Worm (Caenorhabditis elegans): Measurements from ENCODE around the gene mec-12.

ce11 chrIII:3091572-3091971 lies 47.5 kb downstream of the mec-12 start, which contains the start of gene ccep-135:
- TF ChIP-seq ama-1 (optimal IDR thresholded peaks at IDR 0.05): no peak
- no peak for TF ChIP-seq ets-7 (tag; optimal IDR thresholded peaks at IDR 0.05)
- TF ChIP-seq flt-1 (GFP tag; IDR thresholded peaks at IDR 0.05): no peak
- no peak for TF ChIP-seq scrt-1 (GFP tag; IDR thresholded peaks at IDR 0.05)
- TF ChIP-seq ceh-13 (GFP tag; optimal IDR thresholded peaks at IDR 0.05): no peak
- TF ChIP-seq F13C5.2 (tag; optimal IDR thresholded peaks at IDR 0.05): no peak
- no peak for TF ChIP-seq hmbx-1 (tag; optimal IDR thresholded peaks at IDR 0.05)
- TF ChIP-seq hnd-1 (tag; optimal IDR thresholded peaks at IDR 0.05): no peak
- TF ChIP-seq B0310.2 (tag; optimal IDR thresholded peaks at IDR 0.05): no peak
- no peak for TF ChIP-seq hmg-4 (GFP tag; optimal IDR thresholded peaks at IDR 0.05)
- no peak for TF ChIP-seq tbx-11 (GFP tag; IDR thresholded peaks at IDR 0.05)
- no peak for TF ChIP-seq aly-1 (tag; optimal IDR thresholded peaks at IDR 0.05)
- TF ChIP-seq sea-1 (GFP tag; conservative IDR thresholded peaks at IDR 0.05): no peak
- no peak for TF ChIP-seq ceh-36 (tag; optimal IDR thresholded peaks at IDR 0.05)
